Worm (Caenorhabditis elegans): ENCODE results near the gene ddi-1.

ddi-1 gene

DNA sequence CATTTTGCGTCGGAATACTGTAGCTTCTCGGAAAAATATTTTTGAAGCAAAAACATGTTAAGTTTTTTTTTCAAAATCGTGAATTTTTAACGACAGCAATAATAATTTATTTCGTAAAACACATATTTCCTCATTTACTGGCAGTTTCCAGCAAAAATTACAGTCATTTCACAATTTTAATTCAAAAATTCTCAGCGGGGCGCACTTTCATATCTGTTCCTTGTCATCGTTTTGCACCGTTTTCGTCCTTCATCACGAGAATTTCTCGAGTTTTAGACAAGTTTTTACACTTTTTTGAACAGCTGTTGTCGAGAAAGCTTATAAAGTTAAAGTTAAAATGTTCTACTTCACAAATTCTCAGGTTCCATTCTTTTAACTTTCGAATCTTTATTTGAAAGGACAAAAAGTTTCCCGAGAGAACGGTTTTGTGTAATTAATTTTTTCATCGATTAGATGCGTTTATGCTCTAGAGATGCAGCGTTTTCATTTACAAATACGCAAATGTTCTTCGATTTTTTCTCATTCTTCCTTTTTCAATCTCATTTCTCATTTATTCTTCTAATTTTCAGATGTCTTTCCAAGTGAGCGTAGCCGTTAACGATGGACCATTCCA is at the start of gene ddi-1:
ddi-1 (plus strand) TSS at position 563 of the 613 bp plus-strand sequence.
- TF ChIP-seq tbx-2 (tag; optimal IDR thresholded peaks at IDR 0.05) (no peak), efl-1 (optimal IDR thresholded peaks at IDR 0.05) (no peak), efl-1 (GFP tag; optimal IDR thresholded peaks at IDR 0.05 in 1 of 2) (peak in 1 of 2 experiments; percentile 9), ceh-88 (GFP tag; IDR thresholded peaks at IDR 0.05) (no peak), alr-1 (tag; optimal IDR thresholded peaks at IDR 0.05; ENCODE audit: borderline replicate concordance) (no peak), mdl-1 (tag; optimal IDR thresholded peaks at IDR 0.05) (no peak), dpl-1 (GFP tag; optimal IDR thresholded peaks at IDR 0.05) (peak in 1 of 3 experiments; percentile 5), unc-62 (GFP tag; optimal IDR thresholded peaks at IDR 0.05) (no peak), egl-27 (tag; optimal IDR thresholded peaks at IDR 0.05) (no peak), sox-4 (tag; optimal IDR thresholded peaks at IDR 0.05) (no peak), ceh-8 (GFP tag; optimal IDR thresholded peaks at IDR 0.05) (no peak), blmp-1 (tag; optimal IDR thresholded peaks at IDR 0.05) (no peak), nhr-28 (tag; optimal IDR thresholded peaks at IDR 0.05) (no peak), nhr-12 (tag; optimal IDR thresholded peaks at IDR 0.05) (no peak), lsy-2 (tag; optimal IDR thresholded peaks at IDR 0.05) (no peak), ceh-82 (tag; optimal IDR thresholded peaks at IDR 0.05) (no peak), unc-30 (tag; optimal IDR thresholded peaks at IDR 0.05) (no peak), nhr-84 (tag; optimal IDR thresholded peaks at IDR 0.05) (no peak), hlh-17 (GFP tag; optimal IDR thresholded peaks at IDR 0.05; ENCODE audit: borderline replicate concordance) (no peak), skn-1 (tag; optimal IDR thresholded peaks at IDR 0.05) (peak; percentile 82), hlh-4 (tag; optimal IDR thresholded peaks at IDR 0.05) (no peak), elt-2 (tag; optimal IDR thresholded peaks at IDR 0.05) (no peak), jun-1 (tag; optimal IDR thresholded peaks at IDR 0.05) (no peak), nhr-77 (tag; optimal IDR thresholded peaks at IDR 0.05) (no peak), snu-23 (GFP tag; optimal IDR thresholded peaks at IDR 0.05) (no peak), pqm-1 (tag; optimal IDR thresholded peaks at IDR 0.05) (no peak), unc-86 (tag; optimal IDR thresholded peaks at IDR 0.05) (no peak), nhr-76 (tag; optimal IDR thresholded peaks at IDR 0.05) (no peak), Y116A8C.19 (tag; optimal IDR thresholded peaks at IDR 0.05; ENCODE audit: borderline replicate concordance) (no peak), zag-1 (tag; optimal IDR thresholded peaks at IDR 0.05) (no peak), lin-35 (GFP tag; optimal IDR thresholded peaks at IDR 0.05) (peak in 1 of 2 experiments; percentile 33), unc-98 (GFP tag; IDR thresholded peaks at IDR 0.05) (no peak), lin-14 (GFP tag; optimal IDR thresholded peaks at IDR 0.05) (no peak), irx-1 (tag; optimal IDR thresholded peaks at IDR 0.05) (no peak), unc-130 (tag; optimal IDR thresholded peaks at IDR 0.05) (no peak), grh-1 (GFP tag; IDR thresholded peaks at IDR 0.05) (no peak), nhr-47 (tag; optimal IDR thresholded peaks at IDR 0.05) (no peak)

DNA sequence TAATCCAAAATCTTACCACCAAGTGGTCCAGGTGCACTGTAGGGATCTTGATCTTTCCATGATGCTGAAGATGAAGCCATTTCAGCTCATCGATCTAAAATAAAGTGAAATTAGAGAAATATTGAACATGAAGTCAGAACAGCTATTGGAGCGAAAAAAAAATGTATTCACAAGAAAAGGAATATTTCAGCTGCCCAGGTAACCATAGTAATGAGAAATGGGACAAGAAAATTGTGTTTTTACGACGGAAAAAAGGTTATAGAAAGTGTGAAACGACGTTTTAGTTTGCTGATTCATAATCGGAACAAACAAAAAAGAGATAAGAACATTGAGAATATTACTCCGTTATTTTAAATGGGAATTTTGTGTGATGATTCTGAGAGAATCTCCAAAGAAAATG is 49.5 kb upstream of the ddi-1 start, which contains the start of gene Y73B6BL.27:
Y73B6BL.27 (minus strand) TSS at position 101 of the 400 bp plus-strand sequence.
- TF ChIP-seq nhr-76 (tag; optimal IDR thresholded peaks at IDR 0.05) = no peak
- no peak for TF ChIP-seq F16B12.6 (tag; optimal IDR thresholded peaks at IDR 0.05)
- TF ChIP-seq fkh-10 (GFP tag; optimal IDR thresholded peaks at IDR 0.05) = no peak

DNA sequence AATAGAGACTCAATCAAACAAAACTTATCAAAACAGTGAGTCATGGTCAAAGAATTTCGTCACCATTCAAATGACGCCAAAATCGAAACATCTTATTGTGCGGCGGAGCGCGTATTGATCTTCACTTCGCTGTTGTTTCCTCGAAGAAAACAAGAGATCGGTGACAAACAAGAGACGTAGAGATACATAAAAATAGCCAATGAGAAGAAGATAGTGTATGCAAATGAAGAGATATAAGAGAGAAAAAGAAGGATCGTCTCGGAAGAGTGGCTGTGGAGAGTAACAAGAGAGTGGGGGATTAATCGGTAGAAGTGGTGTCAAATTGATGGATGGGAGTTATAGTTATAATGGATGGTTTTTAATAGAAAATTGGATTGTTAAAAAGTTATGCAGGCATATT is 47.9 kb upstream of the ddi-1 start:
- TF ChIP-seq efl-1 (optimal IDR thresholded peaks at IDR 0.05) = peak; percentile 59 to 63
- TF ChIP-seq efl-1 (GFP tag; optimal IDR thresholded peaks at IDR 0.05 in 1 of 2) = peak; percentile 52 to 53
- peak; percentile 2 for TF ChIP-seq xbp-1 (tag; optimal IDR thresholded peaks at IDR 0.05)
- no peak; the same call in 1 of the 2 replicates for TF ChIP-seq isw-1 (GFP tag; IDR thresholded peaks at IDR 0.05)
- peak; percentile 30 for TF ChIP-seq snpc-4 (tag; optimal IDR thresholded peaks at IDR 0.05)
- no peak for TF ChIP-seq hlh-17 (GFP tag; optimal IDR thresholded peaks at IDR 0.05; ENCODE audit: borderline replicate concordance)
- TF ChIP-seq nhr-237 (tag; optimal IDR thresholded peaks at IDR 0.05) = no peak
- peak; percentile 49 for TF ChIP-seq swsn-7 (tag; optimal IDR thresholded peaks at IDR 0.05)
- no peak for TF ChIP-seq nhr-84 (tag; optimal IDR thresholded peaks at IDR 0.05)
- no peak for TF ChIP-seq aly-2 (tag; optimal IDR thresholded peaks at IDR 0.05)
- no peak for TF ChIP-seq zag-1 (tag; optimal IDR thresholded peaks at IDR 0.05)
- no peak for TF ChIP-seq elt-2 (tag; optimal IDR thresholded peaks at IDR 0.05)
- TF ChIP-seq blmp-1 (tag; optimal IDR thresholded peaks at IDR 0.05) = peak; percentile 75
- TF ChIP-seq jun-1 (tag; optimal IDR thresholded peaks at IDR 0.05) = peak; percentile 31
- no peak for TF ChIP-seq egl-13 (tag; optimal IDR thresholded peaks at IDR 0.05)
- TF ChIP-seq lin-13 (GFP tag; optimal IDR thresholded peaks at IDR 0.05) = peak; percentile 6
- TF ChIP-seq Y116A8C.19 (tag; optimal IDR thresholded peaks at IDR 0.05; ENCODE audit: borderline replicate concordance) = no peak
- TF ChIP-seq ceh-82 (tag; optimal IDR thresholded peaks at IDR 0.05) = peak in 2 of 3 experiments; percentile 31 to 43
- peak; percentile 81 for TF ChIP-seq nhr-85 (tag)
- TF ChIP-seq fkh-10 (GFP tag; optimal IDR thresholded peaks at IDR 0.05) = peak; percentile 33
- TF ChIP-seq vab-15 (tag; optimal IDR thresholded peaks at IDR 0.05) = no peak
- peak; percentile 28 for TF ChIP-seq lin-39 (tag; optimal IDR thresholded peaks at IDR 0.05)

Measured in whole organism, L1 larva.